Worm (Caenorhabditis elegans): ENCODE data around the gene sto-1.

- TF ChIP-seq tbx-37 (GFP tag; conservative IDR thresholded peaks at IDR 0.05), result no peak
- no peak for TF ChIP-seq tra-4 (tag; optimal IDR thresholded peaks at IDR 0.05)
- no peak for TF ChIP-seq sea-1 (GFP tag; conservative IDR thresholded peaks at IDR 0.05)
Measured at ce11 chrX:7548158-7548557, 14.5 kb upstream of the sto-1 start, which contains the start of gene F46C8.1.

Measured in whole organism, early embryonic.